Fruit fly (Drosophila melanogaster): ENCODE measurements around the gene VhaPPA1-2.

DNA sequence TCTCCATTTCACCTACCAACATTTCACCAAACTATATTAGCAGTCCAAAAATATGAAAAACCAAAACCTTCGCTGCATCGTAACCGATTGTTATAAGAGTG, 5.4 kb downstream of the VhaPPA1-2 start, which contains the start of gene CG14860:
- no peak for TF ChIP-seq CG10348 (GFP tag; IDR thresholded peaks at IDR 0.05)
- TF ChIP-seq CG14655 (GFP tag; optimal IDR thresholded peaks at IDR 0.05), result no peak
- no peak for TF ChIP-seq EcR (GFP tag; optimal IDR thresholded peaks at IDR 0.05)
- no peak for TF ChIP-seq Pif1B (GFP tag; optimal IDR thresholded peaks at IDR 0.05)
- no peak for TF ChIP-seq Snoo (tag; optimal IDR thresholded peaks at IDR 0.05)
